Worm (Caenorhabditis elegans): Measurements from ENCODE around the gene R03G8.1.

DNA sequence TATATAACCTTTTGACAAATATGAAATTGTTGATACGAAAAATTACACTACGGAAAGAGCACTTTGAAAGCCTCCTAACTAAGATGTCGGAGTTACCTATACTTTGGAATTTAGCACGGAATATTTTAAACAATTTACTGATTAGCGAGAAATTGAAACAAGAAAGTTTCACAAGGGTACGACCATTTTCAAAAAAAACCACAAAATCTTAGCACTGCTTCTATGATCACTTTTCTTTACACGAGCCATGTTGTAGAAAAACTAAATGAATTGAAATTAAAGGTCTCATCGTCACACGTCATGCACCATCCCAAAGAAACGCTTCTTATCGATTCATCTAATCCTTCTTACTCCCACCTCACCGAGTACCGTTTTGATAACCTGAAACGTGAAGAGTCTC is 50.4 kb downstream of the R03G8.1 start, which contains the start of gene F09A5.2:
- TF ChIP-seq flt-1 (GFP tag; IDR thresholded peaks at IDR 0.05) (no peak), ztf-23 (GFP tag; IDR thresholded peaks at IDR 0.05) (no peak), med-1 (GFP tag; optimal IDR thresholded peaks at IDR 0.05; ENCODE audit: insufficient read depth) (no peak), ztf-29 (GFP tag; IDR thresholded peaks at IDR 0.05) (no peak), klf-2 (GFP tag; conservative IDR thresholded peaks at IDR 0.05) (no peak), T22C8.4 (GFP tag; IDR thresholded peaks at IDR 0.05) (no peak), tab-1 (GFP tag; IDR thresholded peaks at IDR 0.05) (no peak), cog-1 (tag; optimal IDR thresholded peaks at IDR 0.05) (no peak)

Data from whole organism, midembryonic.